Worm (Caenorhabditis elegans) whole organism, L1 larva: ENCODE data around the gene R02E4.2.
A peak's percentile ranks its signal among the peaks of the same experiment; 100 is the strongest.

Source experiments
- C04F5.9 ChIP-seq: sonication (generic microtip); optimal IDR thresholded peaks from 2 replicates; lab custom pipeline; 2016; ENCODE audit warnings: missing genetic modification characterization, missing compliant biosample characterization
- C34B4.2 ChIP-seq: sonication (generic microtip); optimal IDR thresholded peaks from 2 replicates; lab custom pipeline; 2017; ENCODE audit warnings: mild to moderate bottlenecking, missing genetic modification characterization, missing compliant biosample characterization
- F16B12.6 ChIP-seq: fragments of 150-350 bp; optimal IDR thresholded peaks from 2 replicates; lab custom pipeline; 2014; ENCODE audit warnings: missing biosample characterization, missing genetic modification characterization
- Y116A8C.19 ChIP-seq: sonication (generic microtip); optimal IDR thresholded peaks from 2 replicates; lab custom pipeline; 2016; ENCODE audit warnings: missing compliant biosample characterization, missing genetic modification characterization, borderline replicate concordance
- alr-1 ChIP-seq: fragments of 200-800 bp; sonication (Bioruptor generic); optimal IDR thresholded peaks from 2 replicates; lab custom pipeline; 2018; ENCODE audit warnings: borderline replicate concordance, mild to moderate bottlenecking, missing genetic modification characterization, missing compliant biosample characterization
- aly-2 ChIP-seq: fragments of 150-350 bp; optimal IDR thresholded peaks from 2 replicates; lab custom pipeline; 2014; ENCODE audit warnings: missing biosample characterization, missing genetic modification characterization
- ama-1 ChIP-seq: fragments of 150-350 bp; optimal IDR thresholded peaks from 2 replicates; lab custom pipeline; 2014
- blmp-1 ChIP-seq: fragments of 150-350 bp; optimal IDR thresholded peaks from 2 replicates; lab custom pipeline; 2014; ENCODE audit warnings: missing biosample characterization, missing genetic modification characterization
- ceh-63 ChIP-seq: fragments of 200-800 bp; sonication (Bioruptor generic); optimal IDR thresholded peaks from 2 replicates; lab custom pipeline; 2018; ENCODE audit warnings: mild to moderate bottlenecking, missing genetic modification characterization, missing compliant biosample characterization
- ceh-8 ChIP-seq: fragments of 200-800 bp; sonication (Bioruptor generic); optimal IDR thresholded peaks from 2 replicates; lab custom pipeline; 2018; ENCODE audit warnings: mild to moderate bottlenecking, missing genetic modification characterization, moderate library complexity, missing compliant biosample characterization
- ceh-88 ChIP-seq: fragments of 200-800 bp; sonication (Bioruptor generic); IDR thresholded peaks from 2 replicates; pipeline ENCODE4 v1.3.6; 2022; ENCODE audit warnings: missing genetic modification characterization, missing compliant biosample characterization
- ces-1 ChIP-seq: fragments of 150-350 bp; optimal IDR thresholded peaks from 2 replicates; lab custom pipeline; 2014; ENCODE audit warnings: missing biosample characterization, missing genetic modification reagents, missing genetic modification characterization
- efl-1 ChIP-seq, 4 experiments: fragments of 150-350 bp; optimal IDR thresholded peaks in 3 of 4; peaks in 1 of 4; 1 replicate in 1 of 4; 2 replicates in 3 of 4; lab custom pipeline; 2014; ENCODE audit warnings: missing biosample characterization in 2 of 4, missing genetic modification characterization in 2 of 4, missing genetic modification reagents in 2 of 4
- efl-3 ChIP-seq: fragments of 200-800 bp; sonication (Bioruptor generic); optimal IDR thresholded peaks from 2 replicates; lab custom pipeline; 2018; ENCODE audit warnings: mild to moderate bottlenecking, missing genetic modification characterization, missing compliant biosample characterization
- elt-3 ChIP-seq, 6 experiments: fragments of 150-350 bp in 1 of 6; sonication (generic microtip); optimal IDR thresholded peaks; 2 replicates each; lab custom pipeline; 2017 to 2018; ENCODE audit warnings: missing biosample characterization in 6 of 6, missing genetic modification characterization in 6 of 6, inconsistent platforms in 1 of 6
- ets-5 ChIP-seq: fragments of 200-800 bp; sonication (Bioruptor generic); IDR thresholded peaks from 2 replicates; pipeline ENCODE4 v1.3.6; 2022; ENCODE audit warnings: missing genetic modification characterization, missing compliant biosample characterization
- fkh-4 ChIP-seq: sonication (generic microtip); optimal IDR thresholded peaks from 2 replicates; lab custom pipeline; 2016; ENCODE audit warnings: missing compliant biosample characterization, missing genetic modification characterization, borderline replicate concordance
- fkh-8 ChIP-seq: sonication (generic microtip); optimal IDR thresholded peaks from 2 replicates; lab custom pipeline; 2016; ENCODE audit warnings: mild to moderate bottlenecking, missing genetic modification characterization, missing compliant biosample characterization
- fos-1 ChIP-seq: fragments of 150-350 bp; optimal IDR thresholded peaks from 2 replicates; lab custom pipeline; 2014; ENCODE audit warnings: missing biosample characterization, missing genetic modification characterization
- hlh-17 ChIP-seq: fragments of 200-800 bp; sonication (Bioruptor generic); optimal IDR thresholded peaks from 2 replicates; lab custom pipeline; 2018; ENCODE audit warnings: missing genetic modification characterization, mild to moderate bottlenecking, missing compliant biosample characterization, moderate library complexity, borderline replicate concordance
- hlh-4 ChIP-seq: sonication (generic microtip); optimal IDR thresholded peaks from 2 replicates; lab custom pipeline; 2016; ENCODE audit warnings: mild to moderate bottlenecking, missing genetic modification characterization, missing compliant biosample characterization
- hpl-2 ChIP-seq: fragments of 150-350 bp; optimal IDR thresholded peaks from 2 replicates; lab custom pipeline; 2014; ENCODE audit warnings: missing biosample characterization, missing genetic modification reagents, missing genetic modification characterization
- isw-1 ChIP-seq: fragments of 200-800 bp; sonication (Bioruptor generic); IDR thresholded peaks from 2 replicates; pipeline ENCODE4 v1.3.6; 2022; ENCODE audit warnings: missing genetic modification characterization, missing compliant biosample characterization
- jun-1 ChIP-seq: fragments of 150-350 bp; optimal IDR thresholded peaks from 2 replicates; lab custom pipeline; 2014; ENCODE audit warnings: missing biosample characterization, missing genetic modification reagents, missing genetic modification characterization
- lin-35 ChIP-seq, 2 experiments: fragments of 150-350 bp; optimal IDR thresholded peaks; 2 replicates each; lab custom pipeline; 2014; ENCODE audit warnings: missing biosample characterization in 2 of 2, missing genetic modification characterization in 2 of 2, missing genetic modification reagents in 2 of 2
- mab-9 ChIP-seq: fragments of 200-800 bp; sonication (Bioruptor generic); IDR thresholded peaks from 2 replicates; pipeline ENCODE4 v1.3.6; 2022; ENCODE audit warnings: missing genetic modification reagents, missing genetic modification characterization, missing compliant biosample characterization
- mef-2 ChIP-seq: fragments of 150-350 bp; optimal IDR thresholded peaks from 2 replicates; lab custom pipeline; 2014; ENCODE audit warnings: missing biosample characterization, missing genetic modification characterization
- mep-1 ChIP-seq: fragments of 150-350 bp; optimal IDR thresholded peaks from 2 replicates; lab custom pipeline; 2014; ENCODE audit warnings: missing biosample characterization, missing genetic modification characterization
- nhr-19 ChIP-seq: fragments of 200-800 bp; sonication (Bioruptor generic); conservative IDR thresholded peaks from 2 replicates; pipeline ENCODE4 v1.3.6; 2022; ENCODE audit warnings: missing genetic modification characterization, missing compliant biosample characterization
- nhr-20 ChIP-seq: sonication (generic microtip); optimal IDR thresholded peaks from 2 replicates; lab custom pipeline; 2016; ENCODE audit warnings: mild to moderate bottlenecking, missing genetic modification characterization, missing compliant biosample characterization
- nhr-237 ChIP-seq: fragments of 150-350 bp; optimal IDR thresholded peaks from 2 replicates; lab custom pipeline; 2014; ENCODE audit warnings: missing biosample characterization, missing genetic modification characterization
- nhr-28 ChIP-seq: fragments of 150-350 bp; optimal IDR thresholded peaks from 2 replicates; lab custom pipeline; 2014; ENCODE audit warnings: missing biosample characterization, missing genetic modification characterization
- nhr-76 ChIP-seq: sonication (generic microtip); optimal IDR thresholded peaks from 2 replicates; lab custom pipeline; 2017; ENCODE audit warnings: missing biosample characterization, missing genetic modification characterization
- nhr-77 ChIP-seq: fragments of 150-350 bp; optimal IDR thresholded peaks from 2 replicates; lab custom pipeline; 2014; ENCODE audit warnings: missing biosample characterization, missing genetic modification characterization
- nhr-85 ChIP-seq: sonication (generic microtip); peaks from one replicate; lab custom pipeline; 2016; ENCODE audit warnings: missing genetic modification characterization, inconsistent platforms, missing compliant biosample characterization
- nhr-90 ChIP-seq: sonication (generic microtip); optimal IDR thresholded peaks from 2 replicates; lab custom pipeline; 2016; ENCODE audit warnings: mild to moderate bottlenecking, missing genetic modification characterization, missing compliant biosample characterization; ENCODE audit not compliant: poor library complexity
- pag-3 ChIP-seq: sonication (generic microtip); optimal IDR thresholded peaks from 2 replicates; lab custom pipeline; 2017; ENCODE audit warnings: missing genetic modification characterization, mild to moderate bottlenecking, missing compliant biosample characterization, antibody characterized with exemption, borderline replicate concordance; ENCODE audit not compliant: insufficient read depth
- pax-3 ChIP-seq: fragments of 200-800 bp; sonication (Bioruptor generic); optimal IDR thresholded peaks from 2 replicates; lab custom pipeline; 2018; ENCODE audit warnings: mild to moderate bottlenecking, missing genetic modification characterization, moderate library complexity, missing compliant biosample characterization
- rnt-1 ChIP-seq: sonication (generic microtip); optimal IDR thresholded peaks from 2 replicates; lab custom pipeline; 2016; ENCODE audit warnings: mild to moderate bottlenecking, missing genetic modification characterization, moderate library complexity, missing compliant biosample characterization
- skn-1 ChIP-seq: fragments of 150-350 bp; optimal IDR thresholded peaks from 2 replicates; lab custom pipeline; 2014; ENCODE audit warnings: missing biosample characterization, missing genetic modification characterization
- snpc-4 ChIP-seq: fragments of 150-350 bp; optimal IDR thresholded peaks from 2 replicates; lab custom pipeline; 2014; ENCODE audit warnings: missing biosample characterization, missing genetic modification characterization
- snu-23 ChIP-seq: sonication (generic microtip); optimal IDR thresholded peaks from 2 replicates; lab custom pipeline; 2016; ENCODE audit warnings: missing genetic modification characterization, missing compliant biosample characterization
- sox-4 ChIP-seq: sonication (generic microtip); optimal IDR thresholded peaks from 2 replicates; lab custom pipeline; 2016; ENCODE audit warnings: missing genetic modification characterization, missing compliant biosample characterization
- swsn-7 ChIP-seq: sonication (generic microtip); optimal IDR thresholded peaks from 2 replicates; lab custom pipeline; 2016; ENCODE audit warnings: missing genetic modification characterization, missing compliant biosample characterization
- unc-30 ChIP-seq: sonication (generic microtip); optimal IDR thresholded peaks from 2 replicates; lab custom pipeline; 2017; ENCODE audit warnings: missing biosample characterization, missing genetic modification characterization
- unc-98 ChIP-seq: fragments of 200-800 bp; sonication (Bioruptor generic); IDR thresholded peaks from 2 replicates; pipeline ENCODE4 v1.3.6; 2022; ENCODE audit warnings: missing genetic modification characterization, missing compliant biosample characterization
- vab-15 ChIP-seq: sonication (generic microtip); optimal IDR thresholded peaks from 2 replicates; lab custom pipeline; 2017; ENCODE audit warnings: missing genotype, mild to moderate bottlenecking, missing genetic modification characterization, missing compliant biosample characterization
- zag-1 ChIP-seq: fragments of 150-350 bp; optimal IDR thresholded peaks from 2 replicates; lab custom pipeline; 2014; ENCODE audit warnings: missing biosample characterization, missing genetic modification characterization
- zip-4 ChIP-seq: fragments of 200-800 bp; sonication (Bioruptor generic); optimal IDR thresholded peaks from 2 replicates; lab custom pipeline; 2018; ENCODE audit warnings: mild to moderate bottlenecking, missing genetic modification characterization, moderate library complexity, missing compliant biosample characterization
- ztf-11 ChIP-seq, 2 experiments: sonication (generic microtip); optimal IDR thresholded peaks; 2 replicates each; lab custom pipeline; 2016 to 2017; ENCODE audit warnings: missing genetic modification characterization in 2 of 2, missing biosample characterization in 1 of 2, missing compliant biosample characterization in 1 of 2
- ztf-4 ChIP-seq: fragments of 150-350 bp; optimal IDR thresholded peaks from 2 replicates; lab custom pipeline; 2014; ENCODE audit warnings: missing biosample characterization, missing genetic modification characterization

The R02E4.2 gene

DNA sequence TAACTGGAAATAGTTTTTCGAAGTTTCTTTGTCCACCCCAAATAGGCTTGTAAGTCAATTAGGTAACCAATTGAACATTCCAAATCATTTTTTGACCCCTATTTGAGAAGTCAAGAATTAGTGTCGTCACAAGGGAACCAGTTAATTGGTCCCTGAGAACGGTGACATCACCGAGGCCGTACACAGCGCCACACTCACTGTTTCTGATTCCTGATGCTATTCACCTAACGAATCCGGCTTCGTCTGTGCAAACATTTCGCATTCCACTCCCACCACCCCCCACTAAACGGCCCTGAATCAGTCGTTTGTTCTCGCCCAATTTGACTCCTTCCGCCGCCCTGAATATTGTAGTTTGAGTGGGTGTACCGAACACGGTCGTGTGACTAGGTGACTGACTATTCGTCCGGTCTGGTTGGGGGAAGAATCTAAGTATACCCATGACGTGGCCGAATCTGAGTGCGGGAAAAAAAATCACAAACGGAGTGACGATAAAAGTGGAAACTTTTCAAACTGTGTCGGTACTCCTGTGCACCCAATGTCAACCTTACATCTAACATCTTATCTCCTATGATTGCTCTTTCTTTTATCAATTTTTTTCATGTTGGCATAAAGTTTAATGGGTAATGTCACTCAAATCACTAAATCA, 37.0 kb downstream of the R02E4.2 start (continued):
- TF ChIP-seq zip-4 (GFP tag; lab: Kevin White, UChicago) (no peak), pax-3 (tag; lab: Kevin White, UChicago) (no peak), mef-2 (tag; lab: Kevin White, UChicago) (no peak), F16B12.6 (tag; lab: Kevin White, UChicago) (no peak), mep-1 (tag; lab: Kevin White, UChicago) (peak; percentile 4), pag-3 (tag; lab: Kevin White, UChicago) (no peak), snpc-4 (tag; lab: Kevin White, UChicago) (no peak), efl-1 (optimal IDR thresholded peaks at IDR 0.05; lab: Kevin White, UChicago) (no peak), efl-1 (GFP tag; optimal IDR thresholded peaks at IDR 0.05 in 1 of 2; lab: Kevin White, UChicago) (peak in 1 of 2 experiments; percentile 92), ceh-8 (GFP tag; lab: Kevin White, UChicago) (no peak), elt-3 (tag; optimal IDR thresholded peaks at IDR 0.05; lab: Kevin White, UChicago) (peak in 2 of 6 experiments; percentile 6 to 22), ets-5 (GFP tag; lab: Robert Waterston, UW) (no peak), swsn-7 (tag; lab: Kevin White, UChicago) (no peak), aly-2 (tag; lab: Kevin White, UChicago) (no peak), Y116A8C.19 (tag; lab: Kevin White, UChicago) (no peak), isw-1 (no peak), nhr-90 (tag; lab: Kevin White, UChicago) (peak; percentile 16), ztf-4 (no peak), snu-23 (GFP tag; lab: Kevin White, UChicago) (peak; percentile 2), C04F5.9 (no peak), ceh-63 (GFP tag; lab: Kevin White, UChicago) (no peak), ces-1 (GFP tag; lab: Kevin White, UChicago) (no peak), alr-1 (no peak), fkh-8 (tag; lab: Kevin White, UChicago) (no peak), C34B4.2 (tag; lab: Kevin White, UChicago) (no peak), hpl-2 (GFP tag; lab: Kevin White, UChicago) (no peak), nhr-77 (no peak), jun-1 (tag; lab: Kevin White, UChicago) (no peak), vab-15 (tag; lab: Kevin White, UChicago) (no peak), ama-1 (no peak), unc-30 (tag; lab: Kevin White, UChicago) (no peak), unc-98 (GFP tag; lab: Robert Waterston, UW) (0 out of 2 replicates have a peak, but pooled peaks have one; percentile 12), zag-1 (tag; lab: Kevin White, UChicago) (no peak), lin-35 (GFP tag; optimal IDR thresholded peaks at IDR 0.05; lab: Kevin White, UChicago) (peak in 1 of 2 experiments; percentile 60), nhr-20 (tag; lab: Kevin White, UChicago) (peak; percentile 33), nhr-76 (tag; lab: Kevin White, UChicago) (no peak), mab-9 (no peak), sox-4 (no peak), hlh-4 (tag; lab: Kevin White, UChicago) (no peak), ztf-11 (tag; optimal IDR thresholded peaks at IDR 0.05; lab: Kevin White, UChicago) (no peak), nhr-237 (tag; lab: Kevin White, UChicago) (no peak), ceh-88 (GFP tag; lab: Robert Waterston, UW) (no peak), fos-1 (tag; lab: Kevin White, UChicago) (no peak), skn-1 (tag; lab: Kevin White, UChicago) (peak; percentile 53), efl-3 (GFP tag; lab: Kevin White, UChicago) (no peak), nhr-28 (no peak), blmp-1 (no peak), rnt-1 (peak; percentile 34), nhr-85 (tag; lab: Kevin White, UChicago) (peak; percentile 76), hlh-17 (no peak), nhr-19 (no peak), fkh-4 (tag; lab: Kevin White, UChicago) (no peak)
